Worm (Caenorhabditis elegans): ENCODE measurements around the gene gfl-1.
A peak's percentile ranks its signal among the peaks of the same experiment; 100 is the strongest.

gfl-1 gene

ce11 chrIV:11504416-11504815 lies 16.7 kb upstream of the gfl-1 start, which contains the start of gene twk-25:
Gene twk-25, plus strand, starts transcription at chrIV:11504716.
- no peak for TF ChIP-seq nhr-84 (tag; optimal IDR thresholded peaks at IDR 0.05)
- no peak for TF ChIP-seq sup-37 (GFP tag; optimal IDR thresholded peaks at IDR 0.05)

- TF ChIP-seq unc-130 (tag; optimal IDR thresholded peaks at IDR 0.05) (no peak), pqm-1 (tag; optimal IDR thresholded peaks at IDR 0.05) (no peak), jun-1 (tag; optimal IDR thresholded peaks at IDR 0.05) (no peak), nhr-11 (tag; optimal IDR thresholded peaks at IDR 0.05) (no peak), ceh-90 (tag; optimal IDR thresholded peaks at IDR 0.05) (no peak), ceh-8 (GFP tag; optimal IDR thresholded peaks at IDR 0.05) (no peak), efl-3 (GFP tag; optimal IDR thresholded peaks at IDR 0.05) (no peak), unc-30 (tag; optimal IDR thresholded peaks at IDR 0.05) (no peak), nhr-77 (tag; optimal IDR thresholded peaks at IDR 0.05) (no peak), egl-13 (tag; optimal IDR thresholded peaks at IDR 0.05) (no peak), alr-1 (tag; optimal IDR thresholded peaks at IDR 0.05; ENCODE audit: borderline replicate concordance) (no peak)
These were observed 10.4 kb upstream of the gfl-1 start, which contains the start of gene M04B2.6 for ce11 chrIV:11510664-11511063. Gene M04B2.6, minus strand, starts transcription at chrIV:11510764.

ce11 chrIV:11522225-11522952 lies 1.3 kb downstream of the gfl-1 start:
- TF ChIP-seq hlh-4 (tag; optimal IDR thresholded peaks at IDR 0.05) (no peak), jun-1 (tag; optimal IDR thresholded peaks at IDR 0.05) (peak; percentile 77), lin-35 (GFP tag; optimal IDR thresholded peaks at IDR 0.05) (peak; percentile 28 to 79), sox-4 (tag; optimal IDR thresholded peaks at IDR 0.05) (no peak), pqm-1 (tag; optimal IDR thresholded peaks at IDR 0.05) (no peak), zip-4 (GFP tag; optimal IDR thresholded peaks at IDR 0.05) (no peak), mdl-1 (tag; optimal IDR thresholded peaks at IDR 0.05) (peak in 1 of 2 experiments; percentile 66), ceh-82 (tag; optimal IDR thresholded peaks at IDR 0.05) (peak; percentile 26 to 67 (median 37)), C16A3.4 (tag; optimal IDR thresholded peaks at IDR 0.05) (peak; percentile 37), snu-23 (GFP tag; optimal IDR thresholded peaks at IDR 0.05) (peak; percentile 86), ets-5 (GFP tag; IDR thresholded peaks at IDR 0.05) (no peak), nhr-20 (tag; optimal IDR thresholded peaks at IDR 0.05) (peak; percentile 82), ces-1 (GFP tag; optimal IDR thresholded peaks at IDR 0.05) (no peak), fkh-4 (tag; optimal IDR thresholded peaks at IDR 0.05; ENCODE audit: borderline replicate concordance) (no peak), nhr-90 (tag; optimal IDR thresholded peaks at IDR 0.05; ENCODE audit: poor library complexity) (peak; percentile 48), tbx-2 (tag; optimal IDR thresholded peaks at IDR 0.05) (peak; percentile 79), egl-13 (tag; optimal IDR thresholded peaks at IDR 0.05) (no peak), C04F5.9 (tag; optimal IDR thresholded peaks at IDR 0.05) (no peak), unc-30 (tag; optimal IDR thresholded peaks at IDR 0.05) (no peak), hlh-17 (GFP tag; optimal IDR thresholded peaks at IDR 0.05; ENCODE audit: borderline replicate concordance) (no peak), nhr-237 (tag; optimal IDR thresholded peaks at IDR 0.05) (peak; percentile 56), ceh-88 (GFP tag; IDR thresholded peaks at IDR 0.05) (no peak; the same call in 1 of the 2 replicates), aly-2 (tag; optimal IDR thresholded peaks at IDR 0.05) (peak; percentile 68), mab-9 (GFP tag; IDR thresholded peaks at IDR 0.05) (no peak), tlp-1 (tag; optimal IDR thresholded peaks at IDR 0.05) (no peak), egl-27 (tag; optimal IDR thresholded peaks at IDR 0.05) (peak in 1 of 2 experiments; percentile 32), pax-3 (tag; optimal IDR thresholded peaks at IDR 0.05) (peak; percentile 35), blmp-1 (tag; optimal IDR thresholded peaks at IDR 0.05) (peak; percentile 93), efl-3 (GFP tag; optimal IDR thresholded peaks at IDR 0.05) (no peak), unc-98 (GFP tag; IDR thresholded peaks at IDR 0.05) (no peak), zag-1 (tag; optimal IDR thresholded peaks at IDR 0.05) (no peak), nhr-28 (tag; optimal IDR thresholded peaks at IDR 0.05) (no peak), ceh-8 (GFP tag; optimal IDR thresholded peaks at IDR 0.05) (peak; percentile 48), aha-1 (tag; optimal IDR thresholded peaks at IDR 0.05) (no peak), dpl-1 (GFP tag; optimal IDR thresholded peaks at IDR 0.05) (peak; percentile 29 to 56 (median 55)), mef-2 (tag; optimal IDR thresholded peaks at IDR 0.05) (peak; percentile 29), nhr-19 (GFP tag; conservative IDR thresholded peaks at IDR 0.05) (peak; percentile 70), fos-1 (tag; optimal IDR thresholded peaks at IDR 0.05) (peak; percentile 74), unc-130 (tag; optimal IDR thresholded peaks at IDR 0.05) (peak; percentile 49), xbp-1 (tag; optimal IDR thresholded peaks at IDR 0.05) (peak; percentile 77), hpl-2 (GFP tag; optimal IDR thresholded peaks at IDR 0.05) (peak; percentile 32)
